Fruit fly (Drosophila melanogaster) whole organism, embryonic: ENCODE measurements around the gene CG45099.

ENCODE experiments used
- Awh ChIP-seq: fragments of 200-800 bp; sonication (Bioruptor generic); IDR thresholded peaks from 2 replicates; pipeline ENCODE4, ENCODE4 v1.3.6; 2022; ENCODE audit warnings: missing biosample characterization, missing genetic modification characterization
- B-H2 ChIP-seq: fragments of 200-800 bp; sonication (Bioruptor generic); optimal IDR thresholded peaks from 2 replicates; lab custom pipeline; 2018; ENCODE audit warnings: missing biosample characterization, mild to moderate bottlenecking, missing genetic modification characterization
- CG10565 ChIP-seq: fragments of 200-800 bp; sonication (Bioruptor generic); optimal IDR thresholded peaks from 3 replicates; lab custom pipeline; 2016; ENCODE audit warnings: missing biosample characterization, mild to moderate bottlenecking, missing genetic modification characterization
- CG11398 ChIP-seq: fragments of 200-800 bp; sonication (Bioruptor generic); optimal IDR thresholded peaks from 2 replicates; lab custom pipeline; 2016; ENCODE audit warnings: missing biosample characterization, missing genetic modification characterization
- CG1647 ChIP-seq: fragments of 200-800 bp; sonication (Bioruptor generic); optimal IDR thresholded peaks from 3 replicates; lab custom pipeline; 2016; ENCODE audit warnings: missing biosample characterization, missing genetic modification characterization
- CG16779 ChIP-seq: fragments of 200-800 bp; sonication (Bioruptor generic); IDR thresholded peaks from 2 replicates; pipeline ENCODE4 v1.3.6; 2022; ENCODE audit warnings: missing biosample characterization, missing genetic modification characterization
- CG17328 ChIP-seq: fragments of 200-800 bp; sonication (Bioruptor generic); IDR thresholded peaks from 2 replicates; pipeline ENCODE4 v1.3.6; 2022; ENCODE audit warnings: missing biosample characterization, missing genetic modification characterization
- CG18262 ChIP-seq: fragments of 200-800 bp; optimal IDR thresholded peaks from 3 replicates; lab custom pipeline; 2019; ENCODE audit warnings: missing biosample characterization, mild to moderate bottlenecking, missing genetic modification characterization, moderate library complexity
- CG1832 ChIP-seq: fragments of 200-800 bp; sonication (Bioruptor generic); optimal IDR thresholded peaks from 2 replicates; lab custom pipeline; 2017; ENCODE audit warnings: missing biosample characterization, mild to moderate bottlenecking, missing genetic modification characterization, inconsistent platforms
- CG31388 ChIP-seq: fragments of 200-800 bp; sonication (Bioruptor generic); optimal IDR thresholded peaks from 2 replicates; lab custom pipeline; 2016; ENCODE audit warnings: missing biosample characterization, missing genetic modification characterization
- CG32532 ChIP-seq: fragments of 200-800 bp; sonication (Bioruptor generic); IDR thresholded peaks from 2 replicates; pipeline ENCODE4 v1.3.6; 2022; ENCODE audit warnings: missing biosample characterization, missing genetic modification characterization
- CG5245 ChIP-seq: fragments of 200-800 bp; sonication (Bioruptor generic); optimal IDR thresholded peaks from 3 replicates; lab custom pipeline; 2016; ENCODE audit warnings: missing biosample characterization, missing genetic modification characterization
- CG6791 ChIP-seq: fragments of 200-800 bp; sonication (Bioruptor generic); IDR thresholded peaks from 3 replicates; pipeline ENCODE4 v1.3.6; 2022; ENCODE audit warnings: missing biosample characterization, missing genetic modification characterization; ENCODE audit not compliant: partially characterized antibody
- CG7928 ChIP-seq: fragments of 200-800 bp; sonication (Bioruptor generic); optimal IDR thresholded peaks from 2 replicates; lab custom pipeline; 2017; ENCODE audit warnings: missing biosample characterization, mild to moderate bottlenecking, missing genetic modification characterization
- CTCF ChIP-seq: fragments of 200-800 bp; sonication (Bioruptor generic); optimal IDR thresholded peaks from 2 replicates; lab custom pipeline; 2017; ENCODE audit warnings: missing biosample characterization, mild to moderate bottlenecking, missing genetic modification characterization, moderate library complexity
- CkIIα-i1 ChIP-seq: fragments of 200-800 bp; sonication (Bioruptor generic); IDR thresholded peaks from 2 replicates; pipeline ENCODE4 v1.3.6; 2022; ENCODE audit warnings: missing biosample characterization, missing genetic modification characterization
- Dfd ChIP-seq, 2 experiments: fragments of >200 bp; optimal IDR thresholded peaks; 2 replicates each; lab custom pipeline; 2017; ENCODE audit warnings: missing biosample characterization in 2 of 2, missing genetic modification characterization in 2 of 2
- Doc3 ChIP-seq: fragments of 200-800 bp; sonication (Bioruptor generic); IDR thresholded peaks from 3 replicates; pipeline ENCODE4 v1.3.6; 2022; ENCODE audit warnings: missing biosample characterization, missing genetic modification characterization; ENCODE audit not compliant: partially characterized antibody
- ERR ChIP-seq: fragments of 200-800 bp; sonication (Bioruptor generic); optimal IDR thresholded peaks from 2 replicates; lab custom pipeline; 2016; ENCODE audit warnings: missing biosample characterization, missing genetic modification characterization
- Ets65A ChIP-seq: fragments of 200-800 bp; sonication (Bioruptor generic); peaks from one replicate; lab custom pipeline; 2016; ENCODE audit warnings: missing biosample characterization, missing genetic modification characterization
- H2.0 ChIP-seq: fragments of 200-800 bp; sonication (Bioruptor generic); IDR thresholded peaks from 2 replicates; pipeline ENCODE4 v1.3.6; 2022; ENCODE audit warnings: missing biosample characterization, missing genetic modification characterization
- Meics ChIP-seq: fragments of 200-800 bp; sonication (Bioruptor generic); optimal IDR thresholded peaks from 2 replicates; lab custom pipeline; 2017; ENCODE audit warnings: missing biosample characterization, mild to moderate bottlenecking, missing genetic modification characterization
- Mes4 ChIP-seq: fragments of 200-800 bp; sonication (Bioruptor generic); optimal IDR thresholded peaks from 2 replicates; lab custom pipeline; 2016; ENCODE audit warnings: missing biosample characterization, missing genetic modification characterization
- Nf-YA ChIP-seq: fragments of 200-800 bp; sonication (Bioruptor generic); IDR thresholded peaks from 2 replicates; pipeline ENCODE4 v1.3.6; 2022; ENCODE audit warnings: missing biosample characterization, missing genetic modification characterization
- NfI ChIP-seq: fragments of 200-800 bp; sonication (Bioruptor generic); optimal IDR thresholded peaks from 3 replicates; lab custom pipeline; 2018; ENCODE audit warnings: missing biosample characterization, mild to moderate bottlenecking, missing genetic modification characterization, moderate library complexity
- Optix ChIP-seq: fragments of 200-800 bp; sonication (Bioruptor generic); IDR thresholded peaks from 3 replicates; pipeline ENCODE4 v1.3.6; 2022; ENCODE audit warnings: missing biosample characterization, missing genetic modification characterization
- Pdp1 ChIP-seq, 2 experiments: fragments of 200-800 bp; sonication (Bioruptor generic); optimal IDR thresholded peaks; 3 replicates each; lab custom pipeline; 2016; ENCODE audit warnings: missing biosample characterization in 2 of 2, missing genetic modification characterization in 2 of 2, mild to moderate bottlenecking in 1 of 2, moderate library complexity in 1 of 2
- Ptx1 ChIP-seq: fragments of 200-800 bp; sonication (Bioruptor generic); IDR thresholded peaks from 2 replicates; pipeline ENCODE4 v1.3.6; 2022; ENCODE audit warnings: missing biosample characterization, missing genetic modification characterization
- Sin3A ChIP-seq: fragments of >200 bp; optimal IDR thresholded peaks from 2 replicates; lab custom pipeline; 2018
- Six4 ChIP-seq: fragments of 200-800 bp; sonication (Bioruptor generic); optimal IDR thresholded peaks from 2 replicates; lab custom pipeline; 2016; ENCODE audit warnings: missing biosample characterization, missing genetic modification characterization
- Sox100B ChIP-seq: fragments of 200-800 bp; sonication (Bioruptor generic); optimal IDR thresholded peaks from 3 replicates; lab custom pipeline; 2018; ENCODE audit warnings: missing biosample characterization, mild to moderate bottlenecking, missing genetic modification characterization
- al ChIP-seq: fragments of 200-800 bp; sonication (Bioruptor generic); IDR thresholded peaks from 2 replicates; pipeline ENCODE4 v1.3.6; 2022; ENCODE audit warnings: missing biosample characterization, missing genetic modification characterization
- cato ChIP-seq: fragments of 200-800 bp; sonication (Bioruptor generic); optimal IDR thresholded peaks from 2 replicates; lab custom pipeline; 2016; ENCODE audit warnings: missing biosample characterization, missing genetic modification characterization, borderline replicate concordance
- ci ChIP-seq: fragments of 200-800 bp; sonication (Bioruptor generic); IDR thresholded peaks from 3 replicates; pipeline ENCODE4 v1.3.6; 2022; ENCODE audit warnings: missing biosample characterization, missing genetic modification characterization
- ems ChIP-seq: fragments of 200-800 bp; sonication (Bioruptor generic); optimal IDR thresholded peaks from 3 replicates; lab custom pipeline; 2016; ENCODE audit warnings: missing biosample characterization, missing genetic modification characterization
- esg ChIP-seq: fragments of 200-800 bp; sonication (Bioruptor generic); conservative IDR thresholded peaks from 2 replicates; pipeline ENCODE4 v1.3.6; 2022; ENCODE audit warnings: missing biosample characterization, missing genetic modification characterization
- ewg ChIP-seq: fragments of 200-800 bp; sonication (Bioruptor generic); optimal IDR thresholded peaks from 3 replicates; lab custom pipeline; 2017; ENCODE audit warnings: mild to moderate bottlenecking, missing biosample characterization, missing genetic modification reagents, missing genetic modification characterization
- exex ChIP-seq: fragments of 200-800 bp; sonication (Bioruptor generic); optimal IDR thresholded peaks from 4 replicates; lab custom pipeline; 2018; ENCODE audit warnings: missing biosample characterization, mild to moderate bottlenecking, missing genetic modification characterization, moderate library complexity
- grau ChIP-seq: fragments of 200-800 bp; optimal IDR thresholded peaks from 3 replicates; lab custom pipeline; 2019; ENCODE audit warnings: missing biosample characterization, mild to moderate bottlenecking, missing genetic modification characterization, moderate library complexity
- ham ChIP-seq: fragments of 200-800 bp; sonication (Bioruptor generic); IDR thresholded peaks from 2 replicates; pipeline ENCODE4 v1.3.6; 2022; ENCODE audit warnings: missing biosample characterization, missing genetic modification characterization
- insv ChIP-seq, 2 experiments: fragments of 200-800 bp; sonication (Bioruptor generic); optimal IDR thresholded peaks; 3 replicates each; lab custom pipeline; 2016 to 2018; ENCODE audit warnings: missing biosample characterization in 2 of 2, missing genetic modification characterization in 2 of 2
- otp ChIP-seq: fragments of 200-800 bp; sonication (Bioruptor generic); IDR thresholded peaks from 3 replicates; pipeline ENCODE4, ENCODE4 v1.3.6; 2022; ENCODE audit warnings: missing biosample characterization, missing genetic modification characterization
- pan ChIP-seq, 4 experiments: fragments of >200 bp in 3 of 4; fragments of 200-800 bp in 1 of 4; sonication (Bioruptor generic) in 1 of 4; optimal IDR thresholded peaks in 3 of 4; IDR thresholded peaks in 1 of 4; 2 replicates each; pipeline versions ENCODE4 v1.3.6 to Lab custom; 2017 to 2022; ENCODE audit warnings: missing biosample characterization in 2 of 4, missing genetic modification characterization in 2 of 4, mixed read lengths in 1 of 4
- pfk ChIP-seq: fragments of 200-800 bp; sonication (Bioruptor generic); optimal IDR thresholded peaks from 2 replicates; lab custom pipeline; 2018; ENCODE audit warnings: missing biosample characterization, mild to moderate bottlenecking, missing genetic modification characterization, moderate library complexity
- rib ChIP-seq: fragments of 200-800 bp; sonication (Bioruptor generic); IDR thresholded peaks from 2 replicates; pipeline ENCODE4 v1.3.6; 2022; ENCODE audit warnings: missing biosample characterization, missing genetic modification characterization
- schlank ChIP-seq: fragments of 200-800 bp; sonication (Bioruptor generic); optimal IDR thresholded peaks from 2 replicates; lab custom pipeline; 2018; ENCODE audit warnings: missing biosample characterization, mild to moderate bottlenecking, missing genetic modification characterization
- shn ChIP-seq: fragments of 200-800 bp; sonication (Bioruptor generic); optimal IDR thresholded peaks from 3 replicates; lab custom pipeline; 2016; ENCODE audit warnings: missing biosample characterization, missing genetic modification characterization
- sug ChIP-seq: fragments of 200-800 bp; optimal IDR thresholded peaks from 2 replicates; lab custom pipeline; 2019; ENCODE audit warnings: missing biosample characterization, mild to moderate bottlenecking, missing genetic modification characterization, moderate library complexity
- tap ChIP-seq: fragments of 200-800 bp; optimal IDR thresholded peaks from 3 replicates; lab custom pipeline; 2019; ENCODE audit warnings: missing biosample characterization, mild to moderate bottlenecking, missing genetic modification characterization, moderate library complexity
- vfl ChIP-seq: fragments of 200-800 bp; sonication (Bioruptor generic); optimal IDR thresholded peaks from 2 replicates; lab custom pipeline; 2016; ENCODE audit warnings: missing biosample characterization, missing genetic modification characterization
- zen ChIP-seq: fragments of 200-800 bp; sonication (Bioruptor generic); optimal IDR thresholded peaks from 3 replicates; lab custom pipeline; 2018; ENCODE audit warnings: missing biosample characterization, mild to moderate bottlenecking, missing genetic modification characterization, moderate library complexity

The CG45099 gene

dm6 chr3R:22025320-22025719 lies 8.8 kb downstream of the CG45099 start, which contains the start of gene CG6028 (continued):
- TF ChIP-seq rib (GFP tag; lab: Robert Waterston, UW) (no peak), CG18262 (tag; lab: Kevin White, UChicago) (peak; percentile 17), grau (tag; lab: Kevin White, UChicago) (peak; percentile 18), CG7928 (GFP tag; lab: Kevin White, UChicago) (no peak), Nf-YA (GFP tag; lab: Robert Waterston, UW) (no peak), CG31388 (no peak), Awh (GFP tag; lab: Robert Waterston, UW) (no peak), Mes4 (no peak), CG32532 (GFP tag; lab: Robert Waterston, UW) (peak; percentile 63), CG16779 (GFP tag; lab: Robert Waterston, UW) (peak; percentile 35; the same call in 1 of the 2 replicates), ems (peak; percentile 36), Ets65A (GFP tag; lab: Kevin White, UChicago) (peak; percentile 51), NfI (peak; percentile 39), pan (optimal IDR thresholded peaks at IDR 0.05; lab: Kevin White, UChicago) (no peak), pan (GFP tag; optimal IDR thresholded peaks at IDR 0.05 in 1 of 2, IDR thresholded peaks at IDR 0.05 in 1 of 2) (peak in 1 of 2 experiments; percentile 16), insv (GFP tag; optimal IDR thresholded peaks at IDR 0.05; lab: Kevin White, UChicago) (no peak), CG5245 (GFP tag; lab: Kevin White, UChicago) (peak; percentile 8), zen (tag; lab: Kevin White, UChicago) (peak; percentile 28), Pdp1 (GFP tag; optimal IDR thresholded peaks at IDR 0.05; lab: Kevin White, UChicago) (peak in 1 of 2 experiments; percentile 92), B-H2 (GFP tag; lab: Kevin White, UChicago) (peak; percentile 56), Sox100B (GFP tag; lab: Kevin White, UChicago) (no peak), sug (tag; lab: Kevin White, UChicago) (no peak), CG6791 (GFP tag; lab: Robert Waterston, UW) (0 out of 3 replicates have a peak, but pooled peaks have one; percentile 48), CTCF (GFP tag; lab: Kevin White, UChicago) (no peak), H2.0 (GFP tag; lab: Robert Waterston, UW) (0 out of 2 replicates have a peak, but pooled peaks have one; percentile 34), Meics (GFP tag; lab: Kevin White, UChicago) (no peak), shn (GFP tag; lab: Kevin White, UChicago) (peak; percentile 1), CG1647 (GFP tag; lab: Kevin White, UChicago) (no peak), esg (no peak), Ptx1 (GFP tag; lab: Robert Waterston, UW) (0 out of 2 replicates have a peak, but pooled peaks have one; percentile 27)

dm6 chr3R:22023041-22023626 lies 11.0 kb downstream of the CG45099 start, which contains the start of the genes Mitofilin and mRpL35:
Mitofilin (minus strand) TSS chr3R:22023335.
mRpL35 (plus strand) TSS chr3R:22023527.
- no peak for TF ChIP-seq schlank (tag; lab: Kevin White, UChicago)
- TF ChIP-seq cato (GFP tag; lab: Kevin White, UChicago) = no peak
- 0 out of 2 replicates have a peak, but pooled peaks have one; percentile 37 for TF ChIP-seq al (GFP tag; lab: Robert Waterston, UW)
- TF ChIP-seq ems = no peak
- TF ChIP-seq CG11398 = no peak
- 0 out of 3 replicates have a peak, but pooled peaks have one; percentile 37 for TF ChIP-seq Doc3 (GFP tag; lab: Robert Waterston, UW)
- no peak for TF ChIP-seq tap (tag; lab: Kevin White, UChicago)
- no peak for TF ChIP-seq CG10565 (GFP tag; lab: Kevin White, UChicago)
- peak; percentile 80 for TF ChIP-seq ewg (GFP tag; lab: Kevin White, UChicago)
- no peak for TF ChIP-seq ERR (GFP tag; lab: Kevin White, UChicago)
- TF ChIP-seq Dfd (GFP tag; optimal IDR thresholded peaks at IDR 0.05; lab: Kevin White, UChicago) = no peak
- no peak for TF ChIP-seq ci (GFP tag; lab: Robert Waterston, UW)
- no peak for TF ChIP-seq CG17328 (GFP tag; lab: Robert Waterston, UW)
- no peak for TF ChIP-seq pfk (GFP tag; lab: Kevin White, UChicago)
- no peak for TF ChIP-seq Optix (GFP tag; lab: Robert Waterston, UW)
- TF ChIP-seq exex (tag; lab: Kevin White, UChicago) = no peak
- no peak for TF ChIP-seq ham (GFP tag; lab: Robert Waterston, UW)
- TF ChIP-seq vfl (GFP tag; lab: Kevin White, UChicago) = peak; percentile 19
- peak; percentile 97 for TF ChIP-seq Sin3A (lab: Kevin White, UChicago)
- no peak for TF ChIP-seq otp (GFP tag; lab: Robert Waterston, UW)
- no peak for TF ChIP-seq CG1832
- peak; percentile 5 for TF ChIP-seq Six4 (GFP tag; lab: Kevin White, UChicago)
- no peak for TF ChIP-seq CkIIα-i1
